Worm (Caenorhabditis elegans): ENCODE measurements around the gene Y7A5A.6.

ce11 chrX:15799595-15799994 lies at the start of gene Y7A5A.6:
- TF ChIP-seq W03F9.2 (tag; optimal IDR thresholded peaks at IDR 0.05): no peak
- TF ChIP-seq him-1 (tag; optimal IDR thresholded peaks at IDR 0.05): no peak
- no peak for TF ChIP-seq dao-5 (tag; optimal IDR thresholded peaks at IDR 0.05)
